Worm (Caenorhabditis elegans) whole organism, L4 larva: Measurements from ENCODE around the gene tceb-3.

Experiments used
- F49E8.2 ChIP-seq: sonication (generic microtip); optimal IDR thresholded peaks from 2 replicates; lab custom pipeline; 2016; ENCODE audit warnings: missing compliant biosample characterization, mild to moderate bottlenecking, missing genetic modification characterization, borderline replicate concordance
- R02D3.7 ChIP-seq: fragments of 150-350 bp; sonication (generic microtip); optimal IDR thresholded peaks from 3 replicates; lab custom pipeline; 2014; ENCODE audit warnings: missing biosample characterization, missing genetic modification characterization
- Y48G9A.11 ChIP-seq: fragments of 200-800 bp; sonication (Bioruptor generic); IDR thresholded peaks from 2 replicates; pipeline ENCODE4 v1.3.6; 2022; ENCODE audit warnings: missing genetic modification reagents, missing genetic modification characterization, missing compliant biosample characterization
- Y5F2A.4 ChIP-seq: fragments of 200-800 bp; sonication (Bioruptor generic); optimal IDR thresholded peaks from 2 replicates; lab custom pipeline; 2018; ENCODE audit warnings: mild to moderate bottlenecking, missing genetic modification characterization, missing compliant biosample characterization
- Y75B8A.6 ChIP-seq: fragments of 200-800 bp; sonication (Bioruptor generic); IDR thresholded peaks from 2 replicates; pipeline ENCODE4 v1.3.6; 2022; ENCODE audit warnings: missing genetic modification reagents, missing genetic modification characterization, missing compliant biosample characterization
- ZK337.2 ChIP-seq: fragments of 200-800 bp; sonication (Bioruptor generic); IDR thresholded peaks from 2 replicates; pipeline ENCODE4 v1.3.6; 2022; ENCODE audit warnings: missing genetic modification reagents, missing genetic modification characterization, missing compliant biosample characterization
- ZK546.5 ChIP-seq, 2 experiments: sonication (generic microtip); optimal IDR thresholded peaks; 2 replicates each; lab custom pipeline; 2017; ENCODE audit warnings: missing biosample characterization in 2 of 2, missing genetic modification characterization in 2 of 2
- aha-1 ChIP-seq: fragments of 150-350 bp; peaks from one replicate; lab custom pipeline; 2014; ENCODE audit warnings: missing biosample characterization, missing genetic modification characterization
- attf-4 ChIP-seq: sonication (generic microtip); optimal IDR thresholded peaks from 3 replicates; lab custom pipeline; 2017; ENCODE audit warnings: missing biosample characterization, missing genetic modification characterization
- ceh-32 ChIP-seq: sonication (generic microtip); optimal IDR thresholded peaks from 2 replicates; lab custom pipeline; 2016; ENCODE audit warnings: mild to moderate bottlenecking, missing genetic modification characterization, missing compliant biosample characterization; ENCODE audit not compliant: poor library complexity
- ces-1 ChIP-seq: fragments of 150-350 bp; sonication (generic microtip); optimal IDR thresholded peaks from 4 replicates; lab custom pipeline; 2014; ENCODE audit warnings: missing biosample characterization, missing genetic modification reagents, missing genetic modification characterization
- daf-16 ChIP-seq, 3 experiments: sonication (generic microtip); optimal IDR thresholded peaks; 2 replicates each; lab custom pipeline; 2016 to 2017; ENCODE audit warnings: missing genetic modification characterization in 3 of 3, missing genetic modification reagents in 3 of 3, mild to moderate bottlenecking in 2 of 3, missing compliant biosample characterization in 2 of 3, missing biosample characterization in 1 of 3, moderate library complexity in 1 of 3
- dmd-6 ChIP-seq: fragments of 200-800 bp; sonication (Bioruptor generic); IDR thresholded peaks from 2 replicates; pipeline ENCODE4 v1.3.6; 2022; ENCODE audit warnings: missing genetic modification reagents, missing genetic modification characterization, missing compliant biosample characterization
- dpl-1 ChIP-seq: fragments of 150-350 bp; optimal IDR thresholded peaks from 2 replicates; lab custom pipeline; 2014; ENCODE audit warnings: missing biosample characterization, missing genetic modification reagents, missing genetic modification characterization
- dve-1 ChIP-seq: sonication (generic microtip); optimal IDR thresholded peaks from 2 replicates; lab custom pipeline; 2017; ENCODE audit warnings: antibody characterized with exemption, mild to moderate bottlenecking, missing genetic modification characterization, missing compliant biosample characterization; ENCODE audit not compliant: insufficient read depth
- fkh-10 ChIP-seq: fragments of 150-350 bp; optimal IDR thresholded peaks from 2 replicates; lab custom pipeline; 2014; ENCODE audit warnings: missing biosample characterization, missing genetic modification reagents, missing genetic modification characterization
- hif-1 ChIP-seq, 2 experiments: sonication (generic microtip); optimal IDR thresholded peaks; 2 replicates each; lab custom pipeline; 2016 to 2017; ENCODE audit warnings: missing compliant biosample characterization in 2 of 2, missing genetic modification characterization in 2 of 2, missing genetic modification reagents in 2 of 2, missing genotype in 2 of 2, mild to moderate bottlenecking in 1 of 2
- hlh-11 ChIP-seq: fragments of 200-800 bp; sonication (Bioruptor generic); optimal IDR thresholded peaks from 2 replicates; lab custom pipeline; 2018; ENCODE audit warnings: mild to moderate bottlenecking, missing genetic modification characterization, missing compliant biosample characterization
- hlh-30 ChIP-seq: sonication (generic microtip); optimal IDR thresholded peaks from 2 replicates; lab custom pipeline; 2017; ENCODE audit warnings: antibody characterized with exemption, mild to moderate bottlenecking, missing genetic modification characterization, missing compliant biosample characterization; ENCODE audit not compliant: insufficient read depth
- jun-1 ChIP-seq: fragments of 150-350 bp; optimal IDR thresholded peaks from 2 replicates; lab custom pipeline; 2014; ENCODE audit warnings: missing biosample characterization, missing genetic modification reagents, missing genetic modification characterization
- lim-7 ChIP-seq: fragments of 200-800 bp; sonication (Bioruptor generic); IDR thresholded peaks from 2 replicates; pipeline ENCODE4 v1.3.6; 2022; ENCODE audit warnings: missing genetic modification characterization, missing compliant biosample characterization
- lin-1 ChIP-seq: fragments of 200-800 bp; sonication (Bioruptor generic); IDR thresholded peaks from 2 replicates; pipeline ENCODE4 v1.3.6; 2022; ENCODE audit warnings: missing genetic modification reagents, missing genetic modification characterization, missing compliant biosample characterization
- lin-15B ChIP-seq: fragments of 150-350 bp; sonication (generic microtip); optimal IDR thresholded peaks from 3 replicates; lab custom pipeline; 2014; ENCODE audit warnings: missing biosample characterization, missing genetic modification characterization
- lsy-2 ChIP-seq, 2 experiments: fragments of 150-350 bp in 1 of 2; sonication (generic microtip) in 1 of 2; optimal IDR thresholded peaks; 2 replicates each; lab custom pipeline; 2014 to 2017; ENCODE audit warnings: missing biosample characterization in 2 of 2, missing genetic modification characterization in 2 of 2
- madf-5 ChIP-seq, 2 experiments: fragments of 200-800 bp; sonication (Bioruptor generic); IDR thresholded peaks; 2 replicates each; pipeline ENCODE4 v1.3.6; 2022; ENCODE audit warnings: missing compliant biosample characterization in 2 of 2, missing genetic modification characterization in 2 of 2
- madf-9 ChIP-seq: fragments of 200-800 bp; sonication (Bioruptor generic); conservative IDR thresholded peaks from 2 replicates; pipeline ENCODE4 v1.3.6; 2022; ENCODE audit warnings: missing genetic modification reagents, missing genetic modification characterization, missing compliant biosample characterization
- mdl-1 ChIP-seq, 2 experiments: fragments of 150-350 bp in 1 of 2; sonication (generic microtip) in 1 of 2; optimal IDR thresholded peaks; 2 replicates each; lab custom pipeline; 2014 to 2017; ENCODE audit warnings: missing biosample characterization in 2 of 2, missing genetic modification characterization in 2 of 2
- mep-1 ChIP-seq: fragments of 150-350 bp; sonication (generic microtip); optimal IDR thresholded peaks from 3 replicates; lab custom pipeline; 2014; ENCODE audit warnings: missing biosample characterization, missing genetic modification characterization
- nhr-10 ChIP-seq: fragments of 150-350 bp; optimal IDR thresholded peaks from 2 replicates; lab custom pipeline; 2014; ENCODE audit warnings: missing biosample characterization, missing genetic modification characterization
- nhr-102 ChIP-seq: sonication (generic microtip); optimal IDR thresholded peaks from 2 replicates; lab custom pipeline; 2016; ENCODE audit warnings: mild to moderate bottlenecking, missing genetic modification characterization, moderate library complexity, missing compliant biosample characterization
- nhr-11 ChIP-seq: fragments of 150-350 bp; optimal IDR thresholded peaks from 2 replicates; lab custom pipeline; 2014; ENCODE audit warnings: missing biosample characterization, missing genetic modification characterization
- nhr-111 ChIP-seq: fragments of 200-800 bp; sonication (Bioruptor generic); optimal IDR thresholded peaks from 2 replicates; lab custom pipeline; 2018; ENCODE audit warnings: mild to moderate bottlenecking, missing genetic modification characterization, missing compliant biosample characterization
- nhr-28 ChIP-seq: fragments of 150-350 bp; optimal IDR thresholded peaks from 2 replicates; lab custom pipeline; 2014; ENCODE audit warnings: missing biosample characterization, missing genetic modification characterization
- nhr-41 ChIP-seq: fragments of 200-800 bp; sonication (Bioruptor generic); IDR thresholded peaks from 2 replicates; pipeline ENCODE4 v1.3.6; 2022; ENCODE audit warnings: missing genetic modification reagents, missing genetic modification characterization, missing compliant biosample characterization
- nhr-48 ChIP-seq: sonication (generic microtip); optimal IDR thresholded peaks from 2 replicates; lab custom pipeline; 2016; ENCODE audit warnings: mild to moderate bottlenecking, missing genetic modification characterization, missing compliant biosample characterization
- nhr-77 ChIP-seq: fragments of 150-350 bp; optimal IDR thresholded peaks from 2 replicates; lab custom pipeline; 2014; ENCODE audit warnings: missing biosample characterization, missing genetic modification characterization
- php-3 ChIP-seq: fragments of 200-800 bp; sonication (Bioruptor generic); IDR thresholded peaks from 2 replicates; pipeline ENCODE4 v1.3.6; 2022; ENCODE audit warnings: missing genetic modification reagents, missing genetic modification characterization, missing compliant biosample characterization
- pqm-1 ChIP-seq: sonication (generic microtip); optimal IDR thresholded peaks from 2 replicates; lab custom pipeline; 2017; ENCODE audit warnings: missing biosample characterization, missing genetic modification characterization
- saeg-2 ChIP-seq: fragments of 200-800 bp; sonication (Bioruptor generic); IDR thresholded peaks from 2 replicates; pipeline ENCODE4 v1.3.6; 2022; ENCODE audit warnings: missing genetic modification reagents, missing genetic modification characterization, missing compliant biosample characterization
- snpc-1.2 ChIP-seq: fragments of 200-800 bp; sonication (Bioruptor generic); IDR thresholded peaks from 2 replicates; pipeline ENCODE4 v1.3.6; 2022; ENCODE audit warnings: missing genetic modification reagents, missing genetic modification characterization, missing compliant biosample characterization
- snpc-4 ChIP-seq: fragments of 150-350 bp; optimal IDR thresholded peaks from 2 replicates; lab custom pipeline; 2014; ENCODE audit warnings: missing biosample characterization, missing genetic modification characterization
- spr-3 ChIP-seq: fragments of 200-800 bp; sonication (Bioruptor generic); optimal IDR thresholded peaks from 2 replicates; lab custom pipeline; 2018; ENCODE audit warnings: mild to moderate bottlenecking, missing genetic modification characterization, missing compliant biosample characterization
- tra-1 ChIP-seq: fragments of 200-800 bp; sonication (Bioruptor generic); IDR thresholded peaks from 2 replicates; pipeline ENCODE4 v1.3.6; 2022; ENCODE audit warnings: missing genetic modification reagents, missing genetic modification characterization, missing compliant biosample characterization
- unc-62 ChIP-seq, 3 experiments: fragments of 150-350 bp in 1 of 3; sonication (generic microtip); optimal IDR thresholded peaks in 2 of 3; peaks in 1 of 3; 1 replicate in 1 of 3; 2 replicates in 2 of 3; lab custom pipeline; 2014 to 2017; ENCODE audit warnings: missing biosample characterization in 3 of 3, missing genetic modification characterization in 3 of 3, missing genetic modification reagents in 3 of 3, missing genotype in 1 of 3
- zag-1 ChIP-seq: fragments of 150-350 bp; optimal IDR thresholded peaks from 2 replicates; lab custom pipeline; 2014; ENCODE audit warnings: missing biosample characterization, missing genetic modification characterization
- ztf-11 ChIP-seq: fragments of 150-350 bp; optimal IDR thresholded peaks from 2 replicates; lab custom pipeline; 2014; ENCODE audit warnings: missing biosample characterization, missing genetic modification characterization

The tceb-3 gene

ce11 chrII:10925804-10926570 is 21.2 kb downstream of the tceb-3 start, which contains the start of gene metr-1 (continued):
- TF ChIP-seq dpl-1 (GFP tag; lab: Kevin White, UChicago) (peak; percentile 83), zag-1 (tag; lab: Kevin White, UChicago) (no peak), lin-15B (tag; lab: Kevin White, UChicago) (no peak), fkh-10 (no peak), hlh-11 (tag; lab: Kevin White, UChicago) (peak; percentile 60), Y75B8A.6 (GFP tag; lab: Robert Waterston, UW) (no peak), unc-62 (GFP tag; optimal IDR thresholded peaks at IDR 0.05 in 1 of 2; lab: Kevin White, UChicago) (peak in 1 of 2 experiments; percentile 28), unc-62 (tag; optimal IDR thresholded peaks at IDR 0.05; lab: Kevin White, UChicago) (no peak), dmd-6 (GFP tag; lab: Robert Waterston, UW) (no peak; the same call in 1 of the 2 replicates), ZK546.5 (tag; optimal IDR thresholded peaks at IDR 0.05; lab: Kevin White, UChicago) (no peak), attf-4 (tag; lab: Kevin White, UChicago) (no peak), nhr-48 (tag; lab: Kevin White, UChicago) (no peak), nhr-111 (no peak), ZK337.2 (0 out of 2 replicates have a peak, but pooled peaks have one; percentile 34), Y5F2A.4 (GFP tag; lab: Kevin White, UChicago) (no peak), F49E8.2 (no peak), jun-1 (no peak), nhr-41 (no peak), lsy-2 (tag; optimal IDR thresholded peaks at IDR 0.05; lab: Kevin White, UChicago) (peak in 1 of 2 experiments; percentile 55), snpc-4 (tag; lab: Kevin White, UChicago) (no peak), lim-7 (GFP tag; lab: Robert Waterston, UW) (0 out of 2 replicates have a peak, but pooled peaks have one; percentile 23), Y48G9A.11 (GFP tag; lab: Robert Waterston, UW) (no peak), ces-1 (GFP tag; lab: Kevin White, UChicago) (no peak)

ce11 chrII:10924669-10925068 is 22.5 kb downstream of the tceb-3 start:
- TF ChIP-seq nhr-102 (tag; lab: Kevin White, UChicago) (peak; percentile 37), mep-1 (tag; lab: Kevin White, UChicago) (peak; percentile 63), nhr-28 (tag; lab: Kevin White, UChicago) (peak; percentile 97), nhr-77 (tag; lab: Kevin White, UChicago) (peak; percentile 84), lin-1 (GFP tag; lab: Robert Waterston, UW) (peak; percentile 13; the same call in 1 of the 2 replicates), snpc-1.2 (GFP tag; lab: Robert Waterston, UW) (no peak), madf-9 (GFP tag; lab: Robert Waterston, UW) (no peak), mdl-1 (tag; optimal IDR thresholded peaks at IDR 0.05; lab: Kevin White, UChicago) (peak in 1 of 2 experiments; percentile 82), saeg-2 (peak; percentile 21; the same call in 1 of the 2 replicates), hlh-11 (tag; lab: Kevin White, UChicago) (peak; percentile 80), ceh-32 (no peak), pqm-1 (peak; percentile 93), madf-5 (GFP tag; IDR thresholded peaks at IDR 0.05; lab: Robert Waterston, UW) (no peak), R02D3.7 (no peak), ztf-11 (tag; lab: Kevin White, UChicago) (no peak), zag-1 (tag; lab: Kevin White, UChicago) (no peak), daf-16 (GFP tag; optimal IDR thresholded peaks at IDR 0.05; lab: Kevin White, UChicago) (no peak), daf-16 (tag; optimal IDR thresholded peaks at IDR 0.05; lab: Kevin White, UChicago) (peak; percentile 98), nhr-48 (tag; lab: Kevin White, UChicago) (peak; percentile 57), dve-1 (tag; lab: Kevin White, UChicago) (peak; percentile 93), tra-1 (GFP tag; lab: Robert Waterston, UW) (peak; percentile 33; the same call in 1 of the 2 replicates), lsy-2 (tag; optimal IDR thresholded peaks at IDR 0.05; lab: Kevin White, UChicago) (peak in 1 of 2 experiments; percentile 32), nhr-11 (tag; lab: Kevin White, UChicago) (no peak), php-3 (GFP tag; lab: Robert Waterston, UW) (peak; percentile 91), hif-1 (tag; optimal IDR thresholded peaks at IDR 0.05; lab: Kevin White, UChicago) (peak in 1 of 2 experiments; percentile 56), aha-1 (tag; lab: Kevin White, UChicago) (peak; percentile 83), hlh-30 (peak; percentile 78), dmd-6 (GFP tag; lab: Robert Waterston, UW) (peak; percentile 89), nhr-10 (peak; percentile 28), spr-3 (GFP tag; lab: Kevin White, UChicago) (no peak)
